Worm (Caenorhabditis elegans) whole organism, mixed stage, embryonic: Measurements from ENCODE around the gene ctr-9.

Experiments used
- M03D4.4 ChIP-seq: sonication (generic microtip); optimal IDR thresholded peaks from 2 replicates; lab custom pipeline; 2017; ENCODE audit warnings: mild to moderate bottlenecking, missing genetic modification characterization, missing compliant biosample characterization
- bed-3 ChIP-seq: fragments of 200-800 bp; sonication (Bioruptor generic); optimal IDR thresholded peaks from 3 replicates; lab custom pipeline; 2018; ENCODE audit warnings: mild to moderate bottlenecking, missing genetic modification characterization, moderate library complexity, missing compliant biosample characterization
- blmp-1 ChIP-seq: fragments of 150-350 bp; optimal IDR thresholded peaks from 2 replicates; lab custom pipeline; 2014; ENCODE audit warnings: missing biosample characterization, missing genetic modification characterization
- ceh-39 ChIP-seq: fragments of 150-350 bp; optimal IDR thresholded peaks from 2 replicates; lab custom pipeline; 2014; ENCODE audit warnings: missing biosample characterization, missing genetic modification characterization
- ceh-43 ChIP-seq: fragments of 200-800 bp; sonication (Bioruptor generic); optimal IDR thresholded peaks from 2 replicates; lab custom pipeline; 2018; ENCODE audit warnings: mild to moderate bottlenecking, missing genetic modification characterization, moderate library complexity, missing compliant biosample characterization
- ceh-83 ChIP-seq: fragments of 200-800 bp; sonication (Bioruptor generic); optimal IDR thresholded peaks from 2 replicates; lab custom pipeline; 2018; ENCODE audit warnings: mild to moderate bottlenecking, missing genetic modification characterization, missing compliant biosample characterization
- ces-1 ChIP-seq: fragments of 150-350 bp; optimal IDR thresholded peaks from 2 replicates; lab custom pipeline; 2014; ENCODE audit warnings: missing biosample characterization, missing genetic modification reagents, missing genetic modification characterization
- cnd-1 ChIP-seq: fragments of 200-800 bp; sonication (Bioruptor generic); optimal IDR thresholded peaks from 2 replicates; lab custom pipeline; 2018; ENCODE audit warnings: mild to moderate bottlenecking, missing genetic modification characterization, missing compliant biosample characterization
- drap-1 ChIP-seq: fragments of 200-800 bp; sonication (Bioruptor generic); optimal IDR thresholded peaks from 3 replicates; lab custom pipeline; 2018; ENCODE audit warnings: mild to moderate bottlenecking, missing genetic modification characterization, missing compliant biosample characterization
- elt-1 ChIP-seq: sonication (generic microtip); optimal IDR thresholded peaks from 2 replicates; lab custom pipeline; 2017; ENCODE audit warnings: missing genetic modification characterization, mild to moderate bottlenecking, missing compliant biosample characterization, antibody characterized with exemption, moderate library complexity, borderline replicate concordance; ENCODE audit not compliant: insufficient read depth
- elt-3 ChIP-seq: fragments of 150-350 bp; optimal IDR thresholded peaks from 2 replicates; lab custom pipeline; 2014; ENCODE audit warnings: missing biosample characterization, missing genetic modification characterization
- flh-1 ChIP-seq: fragments of 200-800 bp; sonication (Bioruptor generic); optimal IDR thresholded peaks from 2 replicates; lab custom pipeline; 2018; ENCODE audit warnings: mild to moderate bottlenecking, missing genetic modification characterization, moderate library complexity, missing compliant biosample characterization
- ham-2 ChIP-seq: fragments of 200-800 bp; sonication (Bioruptor generic); optimal IDR thresholded peaks from 2 replicates; lab custom pipeline; 2018; ENCODE audit warnings: mild to moderate bottlenecking, missing genetic modification characterization, missing compliant biosample characterization
- hlh-1 ChIP-seq: fragments of 150-350 bp; optimal IDR thresholded peaks from 2 replicates; lab custom pipeline; 2014; ENCODE audit warnings: missing biosample characterization, missing genetic modification reagents, missing genetic modification characterization
- lin-13 ChIP-seq: fragments of 150-350 bp; optimal IDR thresholded peaks from 2 replicates; lab custom pipeline; 2014; ENCODE audit warnings: missing biosample characterization, missing genetic modification characterization
- lin-32 ChIP-seq: fragments of 200-800 bp; sonication (Bioruptor generic); optimal IDR thresholded peaks from 2 replicates; lab custom pipeline; 2018; ENCODE audit warnings: mild to moderate bottlenecking, missing genetic modification characterization, missing compliant biosample characterization
- lsy-2 ChIP-seq: fragments of 150-350 bp; optimal IDR thresholded peaks from 2 replicates; lab custom pipeline; 2014; ENCODE audit warnings: missing biosample characterization, missing genetic modification characterization
- mab-5 ChIP-seq: fragments of 150-350 bp; optimal IDR thresholded peaks from 2 replicates; lab custom pipeline; 2014; ENCODE audit warnings: missing biosample characterization, missing genetic modification characterization
- mls-2 ChIP-seq: sonication (generic microtip); optimal IDR thresholded peaks from 2 replicates; lab custom pipeline; 2016; ENCODE audit warnings: mild to moderate bottlenecking, missing genetic modification characterization, moderate library complexity, missing compliant biosample characterization
- nhr-237 ChIP-seq: fragments of 150-350 bp; optimal IDR thresholded peaks from 2 replicates; lab custom pipeline; 2014; ENCODE audit warnings: missing biosample characterization, missing genetic modification characterization
- nhr-28 ChIP-seq: fragments of 150-350 bp; optimal IDR thresholded peaks from 2 replicates; lab custom pipeline; 2014; ENCODE audit warnings: missing biosample characterization, missing genetic modification characterization
- nhr-76 ChIP-seq: sonication (generic microtip); optimal IDR thresholded peaks from 2 replicates; lab custom pipeline; 2017; ENCODE audit warnings: missing biosample characterization, missing genetic modification characterization
- pha-4 ChIP-seq: fragments of 150-350 bp; optimal IDR thresholded peaks from 2 replicates; lab custom pipeline; 2018; ENCODE audit warnings: missing biosample characterization, missing genetic modification reagents, missing genetic modification characterization
- sem-2 ChIP-seq: fragments of 200-800 bp; sonication (Bioruptor generic); optimal IDR thresholded peaks from 2 replicates; lab custom pipeline; 2018; ENCODE audit warnings: mild to moderate bottlenecking, missing genetic modification characterization, missing compliant biosample characterization
- sptf-1 ChIP-seq: sonication (generic microtip); optimal IDR thresholded peaks from 2 replicates; lab custom pipeline; 2017; ENCODE audit warnings: mild to moderate bottlenecking, missing genetic modification characterization, moderate library complexity, missing compliant biosample characterization
- tbx-8 ChIP-seq: fragments of 200-800 bp; sonication (Bioruptor generic); optimal IDR thresholded peaks from 2 replicates; lab custom pipeline; 2018; ENCODE audit warnings: mild to moderate bottlenecking, missing genetic modification characterization, moderate library complexity, missing compliant biosample characterization
- unc-120 ChIP-seq: sonication (generic microtip); optimal IDR thresholded peaks from 2 replicates; lab custom pipeline; 2017; ENCODE audit warnings: missing genetic modification characterization, missing compliant biosample characterization; ENCODE audit not compliant: poor library complexity, severe bottlenecking
- unc-39 ChIP-seq: fragments of 150-350 bp; optimal IDR thresholded peaks from 2 replicates; lab custom pipeline; 2014; ENCODE audit warnings: missing biosample characterization, missing genetic modification characterization
- unc-62 ChIP-seq: fragments of 150-350 bp; optimal IDR thresholded peaks from 2 replicates; lab custom pipeline; 2014; ENCODE audit warnings: missing biosample characterization, missing genetic modification reagents, missing genetic modification characterization
- zip-8 ChIP-seq: fragments of 150-350 bp; optimal IDR thresholded peaks from 2 replicates; lab custom pipeline; 2014; ENCODE audit warnings: missing biosample characterization, missing genetic modification characterization

The ctr-9 gene

DNA sequence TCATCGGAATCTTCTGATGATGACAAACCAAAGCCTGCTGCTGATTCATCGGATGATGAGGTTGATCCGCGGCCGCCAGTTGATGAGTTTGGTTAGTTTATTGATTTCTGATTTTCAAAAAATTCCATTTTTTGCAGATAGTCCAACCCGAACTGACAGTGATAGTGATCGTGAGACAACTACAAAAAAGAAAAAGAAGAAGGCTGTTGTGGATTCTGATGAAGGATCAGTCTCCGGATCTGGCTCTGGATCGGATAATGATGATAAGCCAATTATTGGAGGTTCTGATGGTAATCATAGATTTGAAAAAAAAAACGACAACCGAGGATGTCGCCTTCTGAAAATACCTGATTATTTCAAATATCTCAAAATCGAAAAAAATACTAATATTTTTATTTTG lies 4.9 kb downstream of the ctr-9 start:
- TF ChIP-seq elt-1 (tag; lab: Kevin White, UChicago): no peak
- TF ChIP-seq M03D4.4: no peak
- no peak for TF ChIP-seq elt-3 (tag; lab: Kevin White, UChicago)
- TF ChIP-seq mab-5 (tag; lab: Kevin White, UChicago): no peak
- TF ChIP-seq ceh-43 (GFP tag; lab: Kevin White, UChicago): no peak
- no peak for TF ChIP-seq ceh-39 (tag; lab: Kevin White, UChicago)
- no peak for TF ChIP-seq flh-1 (GFP tag; lab: Kevin White, UChicago)
- no peak for TF ChIP-seq tbx-8 (GFP tag; lab: Kevin White, UChicago)
- no peak for TF ChIP-seq unc-120 (tag; lab: Kevin White, UChicago)
- no peak for TF ChIP-seq lin-32
- TF ChIP-seq lsy-2 (tag; lab: Kevin White, UChicago): no peak
- no peak for TF ChIP-seq mls-2 (tag; lab: Kevin White, UChicago)
- TF ChIP-seq sem-2: no peak
- no peak for TF ChIP-seq unc-39
- TF ChIP-seq hlh-1: no peak
- TF ChIP-seq nhr-28 (tag; lab: Kevin White, UChicago): no peak

- TF ChIP-seq mab-5 (tag; lab: Kevin White, UChicago) (no peak), zip-8 (tag; lab: Kevin White, UChicago) (peak; percentile 94), blmp-1 (no peak), nhr-28 (tag; lab: Kevin White, UChicago) (no peak), ceh-43 (GFP tag; lab: Kevin White, UChicago) (no peak), M03D4.4 (no peak), ceh-39 (tag; lab: Kevin White, UChicago) (no peak), nhr-76 (tag; lab: Kevin White, UChicago) (no peak), nhr-237 (no peak)
- TF ChIP-seq, all 35 proteins: peak for 1
These were observed 6.2 kb downstream of the ctr-9 start for ce11 chrIII:9497412-9497811.

DNA sequence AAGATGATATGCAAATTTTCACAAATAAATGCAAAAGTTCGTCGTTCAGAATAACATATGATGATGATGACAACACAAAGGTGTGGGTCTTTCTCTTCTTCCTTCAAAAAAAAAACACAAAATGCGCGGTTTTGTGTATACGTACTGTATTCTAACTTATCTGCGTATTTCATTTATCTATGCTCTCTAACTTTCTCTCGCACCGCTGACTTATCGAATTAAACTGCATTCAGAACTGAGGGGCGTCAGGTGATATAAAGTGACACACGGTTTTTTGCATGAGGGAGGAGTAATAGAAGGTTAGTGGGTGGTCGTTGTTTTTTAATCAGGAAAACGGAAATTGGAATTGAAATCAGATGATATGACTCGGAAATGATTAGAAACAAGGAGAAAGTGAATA lies 9.1 kb downstream of the ctr-9 start, which contains the start of gene sod-4:
Gene sod-4, minus strand, starts transcription at position 109 of the 400 bp plus-strand sequence.
- TF ChIP-seq lsy-2 (tag; lab: Kevin White, UChicago): no peak
- TF ChIP-seq M03D4.4: no peak
- TF ChIP-seq pha-4 (tag; lab: Kevin White, UChicago): no peak
- TF ChIP-seq flh-1 (GFP tag; lab: Kevin White, UChicago): no peak
- TF ChIP-seq unc-39: no peak
- no peak for TF ChIP-seq nhr-237
- no peak for TF ChIP-seq ceh-39 (tag; lab: Kevin White, UChicago)
- TF ChIP-seq bed-3 (GFP tag; lab: Kevin White, UChicago): no peak
- no peak for TF ChIP-seq nhr-76 (tag; lab: Kevin White, UChicago)
- TF ChIP-seq lin-32: no peak
- TF ChIP-seq unc-120 (tag; lab: Kevin White, UChicago): no peak
- no peak for TF ChIP-seq blmp-1
- no peak for TF ChIP-seq sptf-1 (tag; lab: Kevin White, UChicago)
- TF ChIP-seq cnd-1: no peak
- TF ChIP-seq sem-2: no peak
- no peak for TF ChIP-seq ham-2 (GFP tag; lab: Kevin White, UChicago)
- no peak for TF ChIP-seq mls-2 (tag; lab: Kevin White, UChicago)
- no peak for TF ChIP-seq drap-1 (GFP tag; lab: Kevin White, UChicago)
- no peak for TF ChIP-seq ces-1 (GFP tag; lab: Kevin White, UChicago)

DNA sequence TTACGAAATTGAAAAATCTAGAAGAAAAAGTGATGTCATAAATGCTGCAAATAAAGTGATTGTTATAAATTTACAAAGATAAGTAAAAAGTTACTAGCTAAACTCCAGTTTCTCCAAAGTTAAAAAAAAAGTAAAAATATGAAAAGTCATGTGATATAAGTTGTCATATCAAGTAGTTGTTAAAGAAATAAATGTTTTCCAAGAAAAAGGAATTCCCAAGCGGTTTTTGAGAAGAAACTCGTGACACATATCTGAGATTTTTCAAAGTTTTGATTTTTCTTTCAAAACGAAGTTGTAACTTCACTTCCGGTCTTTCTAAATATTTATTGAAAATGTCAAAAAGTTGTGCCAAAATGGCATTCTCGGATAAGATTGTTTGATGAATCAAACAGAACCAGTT lies 9.9 kb downstream of the ctr-9 start:
- no peak for TF ChIP-seq nhr-28 (tag; lab: Kevin White, UChicago)

DNA sequence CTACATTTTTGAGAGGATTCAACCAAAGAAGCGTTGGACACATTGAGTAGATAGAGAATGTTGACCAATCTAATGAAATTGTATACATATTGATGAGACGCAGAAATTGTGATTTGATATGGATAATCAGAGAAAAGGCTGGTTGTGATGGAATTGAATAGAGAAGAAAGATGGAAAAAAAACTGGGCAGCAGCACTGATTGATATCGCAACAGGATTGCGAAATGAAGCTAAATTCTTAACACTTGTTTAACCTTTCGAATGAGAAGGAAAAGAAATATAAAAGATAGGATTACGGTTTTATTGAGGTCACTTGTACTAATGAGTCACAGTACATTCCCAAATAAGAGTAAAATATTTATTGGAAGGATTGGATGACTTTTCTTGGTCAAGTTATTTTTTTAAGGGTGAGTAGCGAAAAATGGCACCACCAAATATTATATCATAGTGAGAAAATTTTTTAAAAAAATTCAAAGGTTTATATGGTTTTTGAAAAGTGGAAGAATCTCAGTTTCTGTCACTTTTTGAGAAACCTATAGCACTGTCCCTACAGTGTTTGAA lies 11.0 kb downstream of the ctr-9 start:
- TF ChIP-seq mls-2 (tag; lab: Kevin White, UChicago): no peak
- TF ChIP-seq nhr-237: no peak
- no peak for TF ChIP-seq elt-1 (tag; lab: Kevin White, UChicago)
- TF ChIP-seq lin-13: no peak
- no peak for TF ChIP-seq ces-1 (GFP tag; lab: Kevin White, UChicago)
- no peak for TF ChIP-seq unc-62 (GFP tag; lab: Kevin White, UChicago)
- no peak for TF ChIP-seq elt-3 (tag; lab: Kevin White, UChicago)
- no peak for TF ChIP-seq ceh-83 (GFP tag; lab: Kevin White, UChicago)
